Worm (Caenorhabditis elegans): ENCODE results near the gene Y45G5AL.1.

Y45G5AL.1 gene

ce11 chrV:4185885-4186284 lies 41.6 kb downstream of the Y45G5AL.1 start:
- no peak for TF ChIP-seq tbx-2 (tag; optimal IDR thresholded peaks at IDR 0.05)
- peak; percentile 60 for TF ChIP-seq elt-2 (tag; optimal IDR thresholded peaks at IDR 0.05)

DNA sequence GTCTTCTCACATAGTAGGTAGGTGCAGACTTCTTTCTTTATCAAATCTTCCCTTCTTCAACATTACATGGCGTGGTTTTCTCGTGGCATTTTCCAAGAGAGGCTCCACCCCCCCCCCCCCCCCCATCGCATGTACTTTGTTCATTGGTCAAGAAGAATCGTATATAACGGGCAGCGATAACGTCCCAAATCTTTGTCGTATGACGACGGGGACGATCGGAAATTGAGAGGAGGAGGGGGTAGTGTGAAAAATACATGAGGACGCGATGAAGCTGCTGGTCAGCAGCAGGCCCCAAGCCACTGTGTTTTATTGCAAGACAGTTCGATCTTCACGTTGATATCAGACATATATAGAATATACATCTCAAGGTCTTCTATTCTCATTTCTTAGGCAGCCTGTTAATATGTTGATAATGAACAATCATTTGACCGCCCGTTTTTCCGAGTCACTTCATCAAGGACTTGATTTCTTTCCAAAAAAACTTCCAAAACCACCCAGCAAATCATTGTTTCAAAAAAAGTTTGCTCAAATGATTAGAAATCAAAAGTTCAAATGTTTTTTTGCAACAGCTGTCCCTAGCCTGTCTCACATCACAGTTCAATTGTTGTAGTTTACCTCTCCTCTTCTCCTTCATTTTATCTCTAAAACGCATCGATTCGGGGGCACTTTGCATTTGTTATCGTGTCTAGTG lies 42.3 kb downstream of the Y45G5AL.1 start:
- TF ChIP-seq ceh-30 (tag; optimal IDR thresholded peaks at IDR 0.05) (no peak), elt-2 (tag; optimal IDR thresholded peaks at IDR 0.05) (peak; percentile 6), nhr-232 (tag; optimal IDR thresholded peaks at IDR 0.05) (no peak)

- peak; percentile 22 for TF ChIP-seq hlh-30 (tag; optimal IDR thresholded peaks at IDR 0.05; ENCODE audit: insufficient read depth)
- TF ChIP-seq che-1 (tag; optimal IDR thresholded peaks at IDR 0.05) = no peak
Measured at ce11 chrV:4187144-4187485, 42.8 kb downstream of the Y45G5AL.1 start, which contains the start of gene nhr-114. Gene nhr-114 (plus strand): TSS chrV:4187202.

DNA sequence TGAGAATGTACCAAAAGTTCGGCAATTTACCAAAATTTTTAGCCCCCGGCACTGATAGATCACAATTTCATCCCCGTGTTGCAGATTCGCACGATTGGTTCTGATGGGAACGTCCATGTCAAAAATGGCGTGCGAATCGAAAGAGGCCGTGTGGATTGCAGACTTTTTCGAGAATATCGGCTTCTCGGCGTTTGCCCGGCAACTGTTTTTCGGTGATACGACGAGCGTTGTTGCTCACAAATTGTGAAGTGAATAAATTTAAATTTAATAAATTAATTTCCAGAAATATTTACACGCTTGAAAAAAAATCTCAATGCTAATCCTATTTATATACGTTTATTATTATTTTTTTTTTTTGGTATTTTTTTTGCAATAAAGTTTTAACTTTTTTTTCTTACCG lies 45.3 kb downstream of the Y45G5AL.1 start:
- no peak for TF ChIP-seq pax-1 (tag; optimal IDR thresholded peaks at IDR 0.05)
- TF ChIP-seq unc-86 (tag; optimal IDR thresholded peaks at IDR 0.05) = no peak
- TF ChIP-seq npax-4 (tag; optimal IDR thresholded peaks at IDR 0.05) = no peak
- no peak for TF ChIP-seq ttx-3 (tag; optimal IDR thresholded peaks at IDR 0.05)

- TF ChIP-seq pqm-1 (tag; optimal IDR thresholded peaks at IDR 0.05) (no peak), hlh-13 (GFP tag; optimal IDR thresholded peaks at IDR 0.05) (no peak), sox-2 (GFP tag; IDR thresholded peaks at IDR 0.05) (no peak), fax-1 (tag; optimal IDR thresholded peaks at IDR 0.05) (no peak), ceh-6 (GFP tag; optimal IDR thresholded peaks at IDR 0.05) (no peak), hlh-8 (tag; optimal IDR thresholded peaks at IDR 0.05) (no peak), odd-2 (tag; optimal IDR thresholded peaks at IDR 0.05) (no peak), ceh-19 (GFP tag; optimal IDR thresholded peaks at IDR 0.05) (no peak), lim-6 (tag; optimal IDR thresholded peaks at IDR 0.05) (no peak), sdc-2 (tag; optimal IDR thresholded peaks at IDR 0.05) (no peak), gmeb-2 (tag; optimal IDR thresholded peaks at IDR 0.05) (no peak)
Measured at ce11 chrV:4190232-4190631, 45.9 kb downstream of the Y45G5AL.1 start.

- no peak for TF ChIP-seq lim-6 (tag; optimal IDR thresholded peaks at IDR 0.05)
- TF ChIP-seq sox-4 (tag; optimal IDR thresholded peaks at IDR 0.05) = no peak
- no peak for TF ChIP-seq Y22D7AL.16 (tag; optimal IDR thresholded peaks at IDR 0.05)
- peak; percentile 38 for TF ChIP-seq nfya-1 (tag; optimal IDR thresholded peaks at IDR 0.05)
- no peak for TF ChIP-seq ets-4 (tag; optimal IDR thresholded peaks at IDR 0.05)
- no peak for TF ChIP-seq ztf-16 (tag; optimal IDR thresholded peaks at IDR 0.05)
- TF ChIP-seq npax-4 (tag; optimal IDR thresholded peaks at IDR 0.05) = no peak
- TF ChIP-seq pqm-1 (tag; optimal IDR thresholded peaks at IDR 0.05) = no peak
- peak; percentile 19 for TF ChIP-seq unc-55 (GFP tag; optimal IDR thresholded peaks at IDR 0.05)
- no peak for TF ChIP-seq T23F11.4 (GFP tag; optimal IDR thresholded peaks at IDR 0.05)
- no peak for TF ChIP-seq C38D4.7 (GFP tag; optimal IDR thresholded peaks at IDR 0.05)
- TF ChIP-seq ceh-19 (GFP tag; optimal IDR thresholded peaks at IDR 0.05) = no peak
- TF ChIP-seq ref-2 (tag; optimal IDR thresholded peaks at IDR 0.05) = no peak
- no peak for TF ChIP-seq eyg-1 (tag; optimal IDR thresholded peaks at IDR 0.05)
- TF ChIP-seq ceh-14 (tag; optimal IDR thresholded peaks at IDR 0.05) = no peak
- no peak for TF ChIP-seq odd-2 (tag; optimal IDR thresholded peaks at IDR 0.05)
- no peak for TF ChIP-seq unc-86 (tag; optimal IDR thresholded peaks at IDR 0.05)
- TF ChIP-seq che-1 (tag; optimal IDR thresholded peaks at IDR 0.05) = no peak
- no peak for TF ChIP-seq pag-3 (tag; optimal IDR thresholded peaks at IDR 0.05; ENCODE audit: borderline replicate concordance)
- TF ChIP-seq zip-5 (tag; optimal IDR thresholded peaks at IDR 0.05) = no peak
- TF ChIP-seq ama-1 (optimal IDR thresholded peaks at IDR 0.05) = no peak
- no peak for TF ChIP-seq madf-2 (tag; optimal IDR thresholded peaks at IDR 0.05)
- no peak for TF ChIP-seq lin-11 (tag; optimal IDR thresholded peaks at IDR 0.05)
- no peak for TF ChIP-seq ceh-6 (GFP tag; optimal IDR thresholded peaks at IDR 0.05)
- TF ChIP-seq sox-2 (GFP tag; IDR thresholded peaks at IDR 0.05) = peak; percentile 21; the same call in 1 of the 2 replicates
- TF ChIP-seq ceh-2 (tag; optimal IDR thresholded peaks at IDR 0.05) = no peak
- TF ChIP-seq ceh-45 (GFP tag; IDR thresholded peaks at IDR 0.05) = no peak
- TF ChIP-seq C08G9.2 (tag; optimal IDR thresholded peaks at IDR 0.05) = peak; percentile 11
- TF ChIP-seq hlh-8 (tag; optimal IDR thresholded peaks at IDR 0.05) = no peak
Measured at ce11 chrV:4192688-4193471, 48.6 kb downstream of the Y45G5AL.1 start.

Data from whole organism, late embryonic.